Fruit fly (Drosophila melanogaster) Kc167 (cell line): ENCODE results near the gene TSG101.

Source experiments
- Myc ChIP-seq: fragments of >200 bp; optimal IDR thresholded peaks from 2 replicates; lab custom pipeline; 2017; ENCODE audit warnings: missing external identifiers
- Sin3A ChIP-seq: fragments of >200 bp; optimal IDR thresholded peaks from 2 replicates; lab custom pipeline; 2018; ENCODE audit warnings: missing external identifiers
- h ChIP-seq: fragments of >200 bp; optimal IDR thresholded peaks from 3 replicates; lab custom pipeline; 2018; ENCODE audit warnings: missing external identifiers
- insv ChIP-seq: fragments of >200 bp; optimal IDR thresholded peaks from 3 replicates; lab custom pipeline; 2018; ENCODE audit warnings: missing external identifiers
- psq ChIP-seq: fragments of >200 bp; optimal IDR thresholded peaks from 2 replicates; lab custom pipeline; 2017; ENCODE audit warnings: missing external identifiers
- ttk ChIP-seq: sonication (Bioruptor generic); optimal IDR thresholded peaks from 2 replicates; lab custom pipeline; 2017; ENCODE audit warnings: missing external identifiers

Gene TSG101

DNA sequence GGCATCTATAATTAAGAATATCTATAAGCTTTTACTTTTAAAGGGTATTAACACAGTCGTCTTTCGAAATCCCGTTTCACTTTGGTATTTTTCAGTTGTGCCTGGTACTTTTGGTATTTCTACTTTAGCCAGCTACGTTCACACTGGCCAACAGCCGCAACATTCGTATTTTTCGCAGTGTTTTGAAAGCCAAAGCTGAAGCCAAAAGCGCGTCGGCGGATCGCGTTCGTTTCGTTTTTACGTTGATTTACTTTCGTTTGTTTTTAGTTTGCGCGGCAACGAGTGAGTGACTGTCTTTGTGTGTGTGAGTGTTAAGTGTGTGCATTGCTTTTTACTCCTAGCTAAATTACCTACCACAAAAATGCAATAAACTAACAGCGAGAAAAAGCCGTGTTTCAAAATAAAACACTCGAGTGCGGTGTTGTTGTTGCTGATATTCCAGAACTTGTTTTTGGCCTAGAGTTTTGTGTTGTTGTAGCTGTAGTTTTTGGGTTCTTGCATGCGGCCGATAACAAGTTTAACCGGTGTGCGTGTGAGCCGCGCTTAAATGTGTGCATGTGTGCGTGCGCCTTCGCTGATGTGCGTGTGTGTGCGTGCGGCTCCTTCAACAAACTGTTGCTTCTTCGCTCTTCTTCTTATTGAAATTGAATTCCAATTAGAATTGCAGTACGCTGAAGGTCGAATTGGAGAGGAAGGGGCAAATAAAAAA lies 23.2 kb downstream of the TSG101 start, which contains the start of gene Lmpt:
Gene Lmpt (plus strand): TSS at position 173 of the 709 bp plus-strand sequence.
- TF ChIP-seq psq (lab: Kevin White, UChicago) = no peak
- no peak for TF ChIP-seq insv (lab: Kevin White, UChicago)
- TF ChIP-seq ttk (lab: Kevin White, UChicago) = no peak
- no peak for TF ChIP-seq Sin3A (lab: Kevin White, UChicago)

- TF ChIP-seq insv (lab: Kevin White, UChicago) = no peak
- TF ChIP-seq Sin3A (lab: Kevin White, UChicago) = no peak
- no peak for TF ChIP-seq ttk (lab: Kevin White, UChicago)
- no peak for TF ChIP-seq psq (lab: Kevin White, UChicago)
- no peak for TF ChIP-seq Myc
- no peak for TF ChIP-seq h (lab: Kevin White, UChicago)
Measured at dm6 chr3L:16865832-16866163, 23.7 kb downstream of the TSG101 start.

DNA sequence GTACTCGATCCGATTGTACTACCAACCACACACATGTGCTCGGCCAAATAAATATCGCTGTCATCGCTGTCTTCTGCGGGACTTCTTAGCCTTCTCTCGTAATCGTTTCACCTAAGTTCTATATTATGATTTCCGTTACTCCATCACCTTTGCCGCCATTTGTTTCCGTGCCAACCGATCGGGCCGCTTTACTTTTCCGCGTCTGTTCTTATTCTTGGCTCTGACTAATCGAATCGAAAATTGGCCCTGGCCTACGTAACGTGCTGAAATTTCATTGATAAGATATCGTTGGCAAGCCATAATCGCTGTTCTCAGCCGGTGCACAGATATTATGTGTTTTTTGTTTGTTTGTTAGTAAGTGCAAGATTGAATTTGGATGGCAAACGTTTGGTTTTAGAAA lies 25.1 kb downstream of the TSG101 start:
- TF ChIP-seq Sin3A (lab: Kevin White, UChicago) (no peak), ttk (lab: Kevin White, UChicago) (no peak), h (lab: Kevin White, UChicago) (no peak), psq (lab: Kevin White, UChicago) (no peak), Myc (no peak), insv (lab: Kevin White, UChicago) (no peak)

- no peak for TF ChIP-seq ttk (lab: Kevin White, UChicago)
Measured at dm6 chr3L:16870723-16871137, 28.6 kb downstream of the TSG101 start.

- TF ChIP-seq psq (lab: Kevin White, UChicago) (no peak), h (lab: Kevin White, UChicago) (no peak), ttk (lab: Kevin White, UChicago) (no peak), insv (lab: Kevin White, UChicago) (no peak), Sin3A (lab: Kevin White, UChicago) (no peak), Myc (no peak)
Measured at dm6 chr3L:16871630-16872029, 29.5 kb downstream of the TSG101 start.

DNA sequence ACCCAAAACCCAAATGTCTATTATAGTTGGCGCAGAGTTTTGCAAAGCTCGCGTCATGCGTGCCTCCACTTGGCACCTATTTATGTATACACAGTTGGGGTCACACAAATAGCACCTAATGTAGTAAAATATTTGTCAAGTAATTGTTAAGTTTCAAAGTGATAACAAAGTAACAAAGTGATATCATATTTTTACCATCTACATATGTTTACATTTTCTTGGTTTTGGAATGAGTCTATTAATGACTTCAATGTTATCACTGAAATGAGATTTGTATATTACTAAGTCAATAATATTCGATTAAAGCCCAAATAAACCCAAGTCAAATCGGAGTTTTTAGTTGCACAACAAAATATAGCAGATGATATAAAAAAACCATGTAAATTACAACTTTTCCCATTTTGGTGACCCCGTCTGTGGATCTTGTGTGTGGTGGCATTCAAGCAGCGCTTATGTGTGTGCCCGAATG lies 30.4 kb downstream of the TSG101 start:
- TF ChIP-seq Myc (no peak), Sin3A (lab: Kevin White, UChicago) (no peak), psq (lab: Kevin White, UChicago) (no peak), ttk (lab: Kevin White, UChicago) (no peak), insv (lab: Kevin White, UChicago) (no peak), h (lab: Kevin White, UChicago) (no peak)

DNA sequence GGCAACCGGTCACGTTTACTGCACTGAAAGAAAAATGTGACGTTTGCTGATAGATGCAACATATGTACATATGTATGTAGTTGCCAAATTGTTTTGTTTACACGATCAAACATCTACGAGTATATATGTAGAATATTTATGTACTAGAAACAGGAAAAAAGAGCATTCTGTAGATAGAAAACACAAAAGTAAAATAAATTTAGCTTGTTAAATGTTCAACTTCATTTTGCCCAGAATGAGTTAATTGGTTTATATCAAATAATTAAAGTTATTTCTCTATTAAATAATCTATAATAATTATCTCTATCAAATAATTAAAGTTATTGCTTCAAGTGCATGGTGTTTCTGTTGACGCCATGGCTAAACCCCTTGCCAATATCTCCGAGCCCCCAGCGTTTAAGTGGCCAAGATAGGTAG lies 31.0 kb downstream of the TSG101 start:
- TF ChIP-seq ttk (lab: Kevin White, UChicago) = no peak
- TF ChIP-seq Sin3A (lab: Kevin White, UChicago) = no peak
- no peak for TF ChIP-seq insv (lab: Kevin White, UChicago)
- no peak for TF ChIP-seq h (lab: Kevin White, UChicago)
- TF ChIP-seq Myc = no peak
- TF ChIP-seq psq (lab: Kevin White, UChicago) = no peak

DNA sequence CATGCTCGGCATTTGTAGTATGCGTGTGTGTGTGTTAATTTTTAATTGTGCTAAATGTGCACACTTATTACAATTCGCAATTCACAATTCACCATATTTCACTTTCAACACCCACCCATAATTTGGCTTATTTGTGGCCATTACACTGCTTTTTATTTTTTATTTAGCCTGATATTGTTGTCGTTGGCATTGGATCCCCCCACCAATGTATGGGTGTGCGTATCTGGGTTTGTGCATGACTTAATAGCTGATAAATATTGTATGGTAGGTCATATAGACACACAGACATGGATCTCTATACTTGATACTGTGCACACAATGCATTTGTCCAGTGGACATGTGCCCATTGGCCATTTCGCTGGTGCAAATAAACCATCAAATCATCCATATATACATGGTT lies 31.6 kb downstream of the TSG101 start:
- TF ChIP-seq ttk (lab: Kevin White, UChicago) (no peak), Myc (no peak), Sin3A (lab: Kevin White, UChicago) (no peak), h (lab: Kevin White, UChicago) (no peak), psq (lab: Kevin White, UChicago) (no peak)

dm6 chr3L:16875484-16875883 lies 33.4 kb downstream of the TSG101 start:
- TF ChIP-seq Myc (no peak), h (lab: Kevin White, UChicago) (no peak), Sin3A (lab: Kevin White, UChicago) (no peak), insv (lab: Kevin White, UChicago) (no peak), psq (lab: Kevin White, UChicago) (no peak), ttk (lab: Kevin White, UChicago) (no peak)

DNA sequence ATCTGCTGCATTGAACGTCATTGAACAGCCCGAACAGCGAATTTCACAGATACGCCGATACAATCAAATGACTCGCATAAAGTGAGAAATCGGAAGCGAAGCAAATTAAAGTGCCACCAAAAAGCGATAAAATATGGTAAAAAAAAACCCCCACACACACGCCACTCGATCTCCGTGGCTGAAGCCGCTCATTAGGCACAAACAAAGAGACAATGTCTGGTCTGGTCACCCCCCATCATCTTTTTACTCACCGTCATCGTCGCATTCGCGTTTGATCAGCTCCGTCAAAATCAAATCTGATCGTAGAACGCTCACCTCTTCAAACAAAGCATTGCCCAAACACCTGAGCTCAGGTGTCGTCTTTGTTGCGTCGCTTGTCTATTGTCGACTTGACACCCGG lies 33.9 kb downstream of the TSG101 start:
- TF ChIP-seq h (lab: Kevin White, UChicago) (no peak), Sin3A (lab: Kevin White, UChicago) (no peak), psq (lab: Kevin White, UChicago) (no peak), insv (lab: Kevin White, UChicago) (no peak), ttk (lab: Kevin White, UChicago) (no peak), Myc (no peak)

DNA sequence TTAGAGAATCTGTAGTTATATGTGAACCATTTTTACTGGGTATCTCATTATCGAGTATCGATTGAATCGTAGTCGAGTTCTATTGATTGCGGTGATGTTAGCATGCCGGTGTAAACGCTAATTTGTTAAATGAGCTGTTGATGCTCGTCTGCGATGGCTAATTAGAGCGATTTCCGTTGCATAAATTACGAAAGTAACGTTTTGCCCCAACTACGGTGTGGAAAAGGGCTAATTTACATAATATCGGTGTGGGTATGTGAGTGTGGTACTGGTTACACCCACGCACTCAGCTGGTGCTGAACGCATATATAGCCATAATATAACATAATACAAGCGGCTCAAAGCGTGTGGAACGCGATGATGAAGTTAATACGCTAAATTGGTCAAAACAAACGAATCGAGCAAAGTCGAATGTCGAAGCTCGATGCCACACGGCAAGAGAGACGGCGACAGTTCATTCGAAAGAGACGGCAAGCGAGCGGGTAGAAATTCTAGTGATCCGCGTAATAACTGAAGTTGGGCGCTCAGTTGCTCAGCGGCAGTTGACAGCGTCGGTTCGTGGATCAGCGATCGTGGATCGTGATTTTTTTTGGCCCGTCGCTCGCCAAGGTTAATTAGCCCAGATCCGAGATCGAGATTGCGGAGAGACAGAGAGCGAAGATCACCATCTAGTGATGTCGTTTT lies 34.8 kb downstream of the TSG101 start, which contains the start of gene CG32170:
Gene CG32170 (plus strand): TSS at position 525 of the 684 bp plus-strand sequence.
- TF ChIP-seq Myc (no peak), ttk (lab: Kevin White, UChicago) (no peak), Sin3A (lab: Kevin White, UChicago) (no peak), insv (lab: Kevin White, UChicago) (no peak), psq (lab: Kevin White, UChicago) (no peak), h (lab: Kevin White, UChicago) (no peak)
